Fruit fly (Drosophila melanogaster): ENCODE measurements around the gene CG11626.

- TF ChIP-seq fru (GFP tag; optimal IDR thresholded peaks at IDR 0.05) = no peak
- no peak for TF ChIP-seq CG32264 (GFP tag; optimal IDR thresholded peaks at IDR 0.05)
- TF ChIP-seq OdsH (GFP tag; optimal IDR thresholded peaks at IDR 0.05) = no peak
- no peak for TF ChIP-seq pan (optimal IDR thresholded peaks at IDR 0.05)
- TF ChIP-seq Abd-B (GFP tag; optimal IDR thresholded peaks at IDR 0.05) = no peak
- TF ChIP-seq Hnf4 (GFP tag; optimal IDR thresholded peaks at IDR 0.05) = no peak
- TF ChIP-seq lola (GFP tag; optimal IDR thresholded peaks at IDR 0.05) = no peak
- no peak for TF ChIP-seq dl (GFP tag; optimal IDR thresholded peaks at IDR 0.05; ENCODE audit: insufficient read depth in 1 of 2, partially characterized antibody in 2 of 2)
Measured at dm6 chr3R:19398467-19398866, 10.2 kb upstream of the CG11626 start, which contains the start of gene CG31244.
